Fruit fly (Drosophila melanogaster) whole organism, adult: ENCODE data around the gene CG2604.
A peak's percentile ranks its signal among the peaks of the same experiment; 100 is the strongest.

Experiments
- CG11617 ChIP-seq: fragments of 200-800 bp; sonication (Bioruptor generic); optimal IDR thresholded peaks from 2 replicates; lab custom pipeline; 2017; ENCODE audit warnings: mild to moderate bottlenecking, missing biosample characterization, missing genetic modification reagents, missing genetic modification characterization
- CG12768 ChIP-seq: fragments of 200-800 bp; sonication (Bioruptor generic); optimal IDR thresholded peaks from 2 replicates; lab custom pipeline; 2017; ENCODE audit warnings: missing biosample characterization, missing genetic modification characterization, mild to moderate bottlenecking, moderate library complexity, missing genetic modification reagents
- CG14711 ChIP-seq: fragments of 200-800 bp; sonication (Bioruptor generic); optimal IDR thresholded peaks from 2 replicates; lab custom pipeline; 2018; ENCODE audit warnings: missing biosample characterization, mild to moderate bottlenecking, missing genetic modification characterization, moderate library complexity
- CG1620 ChIP-seq: fragments of 200-800 bp; sonication (Bioruptor generic); optimal IDR thresholded peaks from 2 replicates; lab custom pipeline; 2016; ENCODE audit warnings: missing biosample characterization, missing genetic modification characterization
- CG33017 ChIP-seq: fragments of 200-800 bp; sonication (Bioruptor generic); optimal IDR thresholded peaks from 2 replicates; lab custom pipeline; 2018; ENCODE audit warnings: missing biosample characterization, mild to moderate bottlenecking, missing genetic modification characterization, moderate library complexity
- CG5204 ChIP-seq: fragments of 200-800 bp; sonication (Bioruptor generic); optimal IDR thresholded peaks from 2 replicates; lab custom pipeline; 2016; ENCODE audit warnings: missing biosample characterization, missing genetic modification characterization
- CG7045 ChIP-seq: fragments of 200-800 bp; sonication (Bioruptor generic); optimal IDR thresholded peaks from 2 replicates; lab custom pipeline; 2017; ENCODE audit warnings: missing biosample characterization, mild to moderate bottlenecking, missing genetic modification characterization
- CG7101 ChIP-seq: fragments of 200-800 bp; sonication (Bioruptor generic); optimal IDR thresholded peaks from 2 replicates; lab custom pipeline; 2018; ENCODE audit warnings: missing biosample characterization, mild to moderate bottlenecking, missing genetic modification characterization, moderate library complexity
- Clk ChIP-seq: fragments of 200-800 bp; sonication (Bioruptor generic); optimal IDR thresholded peaks from 2 replicates; lab custom pipeline; 2017; ENCODE audit warnings: missing biosample characterization, missing genetic modification characterization
- Crg-1 ChIP-seq: fragments of 200-800 bp; sonication (Bioruptor generic); optimal IDR thresholded peaks from 2 replicates; lab custom pipeline; 2016; ENCODE audit warnings: missing biosample characterization, missing genetic modification characterization
- Hr96 ChIP-seq: fragments of 200-800 bp; sonication (Bioruptor generic); optimal IDR thresholded peaks from 2 replicates; lab custom pipeline; 2016; ENCODE audit warnings: missing biosample characterization, missing genetic modification characterization
- Mnt ChIP-seq: fragments of 200-800 bp; sonication (Bioruptor generic); optimal IDR thresholded peaks from 2 replicates; lab custom pipeline; 2016; ENCODE audit warnings: missing biosample characterization, mild to moderate bottlenecking, missing genetic modification characterization
- bab1 ChIP-seq: fragments of 200-800 bp; sonication (Bioruptor generic); optimal IDR thresholded peaks from 3 replicates; lab custom pipeline; 2019; ENCODE audit warnings: missing biosample characterization, mild to moderate bottlenecking, missing genetic modification characterization, moderate library complexity
- cic ChIP-seq: fragments of 200-800 bp; sonication (Bioruptor generic); optimal IDR thresholded peaks from 2 replicates; lab custom pipeline; 2017; ENCODE audit warnings: missing biosample characterization, mild to moderate bottlenecking, missing genetic modification characterization, moderate library complexity
- cnc ChIP-seq, 2 experiments: fragments of >200 bp; optimal IDR thresholded peaks; 2 replicates each; lab custom pipeline; 2017
- kay ChIP-seq: fragments of 200-800 bp; sonication (Bioruptor generic); peaks from one replicate; lab custom pipeline; 2016; ENCODE audit warnings: missing biosample characterization, missing genetic modification characterization, borderline replicate concordance
- ovo ChIP-seq: fragments of 200-800 bp; sonication (Bioruptor generic); optimal IDR thresholded peaks from 2 replicates; lab custom pipeline; 2016; ENCODE audit warnings: missing biosample characterization, missing genetic modification characterization
- pad ChIP-seq: fragments of 200-800 bp; sonication (Bioruptor generic); optimal IDR thresholded peaks from 3 replicates; lab custom pipeline; 2017; ENCODE audit warnings: missing biosample characterization, missing genetic modification characterization, mild to moderate bottlenecking, moderate library complexity, missing genetic modification reagents
- tj ChIP-seq: fragments of 200-800 bp; sonication (Bioruptor generic); optimal IDR thresholded peaks from 3 replicates; lab custom pipeline; 2017; ENCODE audit warnings: missing biosample characterization, mild to moderate bottlenecking, missing genetic modification characterization, moderate library complexity
- toe ChIP-seq: fragments of 200-800 bp; sonication (Bioruptor generic); optimal IDR thresholded peaks from 2 replicates; lab custom pipeline; 2016; ENCODE audit warnings: missing biosample characterization, missing genetic modification characterization

The CG2604 gene

DNA sequence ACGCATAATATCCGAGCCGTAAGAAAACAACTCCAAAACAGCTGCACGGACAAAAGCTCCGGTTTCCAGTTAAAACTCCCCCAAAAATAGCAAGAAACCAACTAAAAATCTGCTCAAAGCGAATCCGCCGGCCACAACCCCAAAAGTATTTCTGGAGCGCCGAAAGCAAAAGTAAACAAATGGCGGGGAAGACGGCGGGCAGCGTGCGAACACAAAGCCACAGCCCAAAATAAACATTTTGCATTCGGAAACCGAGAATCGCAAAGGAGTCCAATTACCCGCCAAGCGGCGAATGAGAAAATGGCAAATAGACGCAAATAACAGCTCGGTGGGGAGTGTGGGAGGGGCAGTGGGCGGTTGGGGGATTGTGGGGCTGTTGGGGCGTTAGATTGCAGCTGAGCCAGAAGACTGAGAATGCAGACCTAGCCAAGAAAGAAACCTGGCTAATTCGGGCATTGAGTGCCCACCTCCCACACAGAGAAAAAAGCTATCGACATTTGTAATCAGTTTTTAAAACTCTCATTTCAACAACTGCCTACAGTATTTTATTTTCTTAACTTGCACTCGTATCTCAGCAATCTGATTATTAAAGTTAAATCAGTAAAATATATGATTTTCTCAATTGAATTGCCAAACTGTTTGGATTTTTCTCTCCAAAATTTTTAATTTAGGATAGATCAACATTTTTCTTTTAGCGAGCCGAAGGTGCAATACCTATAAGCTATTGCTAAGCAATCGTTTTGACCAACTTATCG, 8.8 kb downstream of the CG2604 start:
- TF ChIP-seq tj (GFP tag; lab: Kevin White, UChicago) (peak; percentile 90), Mnt (GFP tag; lab: Kevin White, UChicago) (no peak)

DNA sequence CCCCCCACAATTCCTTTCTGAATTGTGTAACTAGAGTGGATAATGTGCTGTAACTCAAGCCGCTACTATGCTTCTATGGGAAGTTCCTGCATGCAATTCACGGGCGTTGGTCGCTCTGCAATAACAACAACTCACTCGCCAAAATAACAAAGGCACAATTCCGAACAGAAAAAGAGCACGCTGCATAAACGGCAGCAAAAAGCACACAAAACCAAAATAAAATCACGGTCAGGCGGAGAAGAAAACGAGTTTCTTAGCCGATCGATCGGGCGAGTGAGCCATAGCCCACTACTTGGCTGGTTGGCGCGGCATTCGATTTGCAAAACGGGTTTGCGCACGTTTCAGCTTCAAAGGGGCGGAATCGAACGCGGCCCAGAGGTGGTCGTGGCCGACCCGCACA, 9.9 kb downstream of the CG2604 start:
- TF ChIP-seq toe (GFP tag; lab: Kevin White, UChicago) = no peak
- TF ChIP-seq tj (GFP tag; lab: Kevin White, UChicago) = peak; percentile 31

DNA sequence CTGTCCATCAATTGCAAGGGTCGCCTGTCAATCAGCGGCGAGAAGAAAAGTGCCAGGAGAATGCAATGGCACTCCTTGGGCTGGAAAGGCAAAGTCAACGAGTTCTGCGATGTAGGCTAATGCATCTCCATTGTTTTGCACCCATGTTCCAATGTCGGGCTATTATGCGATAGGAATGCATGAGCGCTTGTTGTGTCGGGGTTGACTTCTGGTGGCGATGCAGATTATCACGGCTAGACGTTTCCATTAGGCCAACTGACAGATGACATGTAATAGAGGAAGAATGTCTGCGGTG, 10.5 kb downstream of the CG2604 start:
- no peak for TF ChIP-seq pad (GFP tag; lab: Kevin White, UChicago)
- no peak for TF ChIP-seq Mnt (GFP tag; lab: Kevin White, UChicago)
- TF ChIP-seq cnc (optimal IDR thresholded peaks at IDR 0.05; lab: Kevin White, UChicago) = no peak

DNA sequence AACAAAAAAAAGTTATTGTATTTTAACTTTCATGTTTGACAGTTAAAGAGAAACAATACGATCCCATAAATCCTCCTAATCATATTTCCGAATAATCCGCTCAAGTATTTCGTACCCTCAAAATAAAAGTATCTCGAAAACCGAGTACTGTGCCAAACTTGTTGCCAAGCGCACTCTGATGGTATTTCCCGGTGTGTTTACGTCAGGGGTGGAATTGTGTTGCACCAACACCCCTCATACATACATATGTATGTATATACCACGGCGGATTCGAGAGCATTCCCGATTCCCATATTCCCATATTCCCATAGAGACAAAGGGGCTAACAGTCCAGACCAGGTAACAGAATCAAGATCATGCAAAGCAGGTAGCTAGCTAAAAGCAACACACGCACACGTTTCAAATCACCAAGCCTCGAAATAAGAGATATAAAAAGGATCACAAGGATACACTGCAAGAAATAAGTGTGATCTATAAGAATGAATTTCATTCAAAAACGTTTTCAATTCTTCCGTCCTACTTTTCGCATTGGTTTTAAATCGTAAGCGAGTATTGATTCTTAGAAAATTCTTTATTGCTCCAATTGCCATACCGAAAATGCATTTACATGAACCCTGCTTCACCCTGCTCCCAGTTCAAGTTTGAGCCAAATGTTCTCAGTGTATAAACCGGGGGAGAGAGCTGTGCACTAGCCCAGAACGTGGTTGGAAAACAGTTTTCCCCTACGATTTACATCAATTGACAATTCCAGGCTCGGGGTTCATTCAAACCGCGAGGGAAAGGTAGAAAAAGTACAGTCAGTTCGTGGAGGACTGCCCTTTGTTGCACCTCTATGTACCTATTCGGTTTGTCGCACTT, 11.0 kb downstream of the CG2604 start:
- TF ChIP-seq Hr96 (GFP tag; lab: Kevin White, UChicago) (no peak), Crg-1 (no peak), CG12768 (GFP tag; lab: Kevin White, UChicago) (no peak), tj (GFP tag; lab: Kevin White, UChicago) (no peak), CG33017 (no peak), CG7101 (no peak), toe (GFP tag; lab: Kevin White, UChicago) (no peak), pad (GFP tag; lab: Kevin White, UChicago) (no peak), CG5204 (GFP tag; lab: Kevin White, UChicago) (no peak)

DNA sequence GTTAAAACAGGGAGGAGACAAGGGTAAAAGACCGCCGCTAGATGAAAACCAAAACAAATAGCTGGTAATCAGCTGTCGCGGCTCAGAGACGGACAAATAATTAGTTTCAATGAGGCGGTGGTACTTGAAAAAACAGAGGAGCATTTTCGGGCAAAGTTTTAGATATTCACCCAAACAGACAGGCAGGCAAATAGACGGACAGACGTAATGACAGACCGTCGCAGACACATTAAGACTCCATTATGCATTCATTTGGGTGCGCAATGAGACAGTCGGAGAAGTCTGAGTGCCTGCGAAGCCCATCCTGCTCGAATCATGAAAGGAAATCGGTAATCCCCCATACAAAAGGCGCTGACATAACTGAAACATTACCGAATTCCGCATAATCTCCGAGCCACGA, 11.8 kb downstream of the CG2604 start:
- no peak for TF ChIP-seq ovo (GFP tag; lab: Kevin White, UChicago)
- no peak for TF ChIP-seq CG14711 (tag; lab: Kevin White, UChicago)
- no peak for TF ChIP-seq CG11617 (GFP tag; lab: Kevin White, UChicago)
- TF ChIP-seq toe (GFP tag; lab: Kevin White, UChicago) = no peak
- no peak for TF ChIP-seq Mnt (GFP tag; lab: Kevin White, UChicago)
- TF ChIP-seq CG33017 = no peak
- no peak for TF ChIP-seq bab1 (GFP tag; lab: Kevin White, UChicago)
- no peak for TF ChIP-seq cic (GFP tag; lab: Kevin White, UChicago)
- no peak for TF ChIP-seq cnc (optimal IDR thresholded peaks at IDR 0.05; lab: Kevin White, UChicago)
- TF ChIP-seq CG12768 (GFP tag; lab: Kevin White, UChicago) = no peak
- TF ChIP-seq CG5204 (GFP tag; lab: Kevin White, UChicago) = no peak
- no peak for TF ChIP-seq Clk (GFP tag; lab: Kevin White, UChicago)

DNA sequence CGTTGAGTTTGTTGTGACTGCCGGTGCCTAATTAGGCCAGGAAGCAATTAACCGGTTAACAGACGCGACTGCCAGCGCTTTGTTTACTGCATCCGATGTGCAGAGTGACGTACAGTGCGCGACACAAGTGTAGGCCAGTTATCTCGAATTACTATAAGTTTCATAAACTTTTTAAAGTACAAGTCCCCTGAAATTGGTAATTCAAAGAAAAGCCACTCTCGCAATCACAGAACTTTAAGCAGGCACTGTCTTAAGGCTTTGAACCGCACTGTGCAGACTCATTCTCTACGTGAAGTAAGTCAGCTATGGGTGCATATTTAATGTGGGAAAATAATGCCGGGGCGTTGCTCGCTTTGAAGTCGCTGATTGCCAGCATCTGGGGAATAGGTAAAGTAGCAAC, 13.7 kb downstream of the CG2604 start:
- TF ChIP-seq CG5204 (GFP tag; lab: Kevin White, UChicago) (peak; percentile 67), cnc (optimal IDR thresholded peaks at IDR 0.05; lab: Kevin White, UChicago) (no peak), toe (GFP tag; lab: Kevin White, UChicago) (peak; percentile 41), CG12768 (GFP tag; lab: Kevin White, UChicago) (peak; percentile 86), Crg-1 (peak; percentile 44), CG7045 (GFP tag; lab: Kevin White, UChicago) (peak; percentile 83), ovo (GFP tag; lab: Kevin White, UChicago) (no peak), CG14711 (tag; lab: Kevin White, UChicago) (peak; percentile 72), kay (GFP tag; lab: Kevin White, UChicago) (no peak), bab1 (GFP tag; lab: Kevin White, UChicago) (peak; percentile 58), cic (GFP tag; lab: Kevin White, UChicago) (peak; percentile 54), Hr96 (GFP tag; lab: Kevin White, UChicago) (peak; percentile 28), CG7101 (peak; percentile 74), CG33017 (peak; percentile 90), Clk (GFP tag; lab: Kevin White, UChicago) (peak; percentile 14), CG11617 (GFP tag; lab: Kevin White, UChicago) (peak; percentile 2), Mnt (GFP tag; lab: Kevin White, UChicago) (peak; percentile 12), CG1620 (GFP tag; lab: Kevin White, UChicago) (no peak), pad (GFP tag; lab: Kevin White, UChicago) (peak; percentile 27), tj (GFP tag; lab: Kevin White, UChicago) (peak; percentile 2)

DNA sequence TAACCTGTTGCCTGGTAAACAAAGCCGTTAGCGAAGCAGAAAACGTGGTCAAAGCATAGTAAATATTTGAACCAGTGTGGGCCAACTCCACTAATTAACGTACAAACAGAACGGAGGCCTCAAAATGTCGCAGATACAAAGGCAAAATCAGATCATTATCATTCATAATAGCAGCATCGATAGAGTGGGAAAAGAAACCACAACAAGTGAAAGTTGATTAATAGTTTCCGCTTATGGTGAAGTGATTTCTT, 15.1 kb downstream of the CG2604 start:
- TF ChIP-seq CG11617 (GFP tag; lab: Kevin White, UChicago) = no peak
- TF ChIP-seq CG7101 = no peak
- TF ChIP-seq CG33017 = no peak
- TF ChIP-seq bab1 (GFP tag; lab: Kevin White, UChicago) = no peak
- TF ChIP-seq CG14711 (tag; lab: Kevin White, UChicago) = no peak
- no peak for TF ChIP-seq cnc (optimal IDR thresholded peaks at IDR 0.05; lab: Kevin White, UChicago)
